Worm (Caenorhabditis elegans) whole organism, late embryonic: ENCODE results near the gene srxa-15.

Source experiments
- C38D4.7 ChIP-seq: fragments of 200-800 bp; sonication (Bioruptor generic); optimal IDR thresholded peaks from 2 replicates; lab custom pipeline; 2018; ENCODE audit warnings: mild to moderate bottlenecking, missing genetic modification characterization, moderate library complexity, missing compliant biosample characterization
- ceh-24 ChIP-seq: sonication (generic microtip); optimal IDR thresholded peaks from 2 replicates; lab custom pipeline; 2016; ENCODE audit warnings: mild to moderate bottlenecking, missing genetic modification characterization, missing compliant biosample characterization
- pqm-1 ChIP-seq: sonication (generic microtip); optimal IDR thresholded peaks from 2 replicates; lab custom pipeline; 2016; ENCODE audit warnings: missing genetic modification characterization, missing compliant biosample characterization
- rnt-1 ChIP-seq: sonication (generic microtip); optimal IDR thresholded peaks from 2 replicates; lab custom pipeline; 2016; ENCODE audit warnings: missing genetic modification characterization, missing compliant biosample characterization
- sox-4 ChIP-seq: sonication (generic microtip); optimal IDR thresholded peaks from 2 replicates; lab custom pipeline; 2017; ENCODE audit warnings: mild to moderate bottlenecking, missing genetic modification characterization, inconsistent platforms, missing compliant biosample characterization

- TF ChIP-seq rnt-1 (tag; lab: Kevin White, UChicago) (no peak), pqm-1 (tag; lab: Kevin White, UChicago) (no peak), sox-4 (tag; lab: Kevin White, UChicago) (no peak), C38D4.7 (GFP tag; lab: Kevin White, UChicago) (no peak), ceh-24 (tag; lab: Kevin White, UChicago) (no peak)
These were observed 16.7 kb upstream of the srxa-15 start for ce11 chrV:20625260-20625659.
